Worm (Caenorhabditis elegans) whole organism, L4 larva: Measurements from ENCODE around the gene srx-85.

Experiments
- lin-13 ChIP-seq: fragments of 150-350 bp; optimal IDR thresholded peaks from 2 replicates; lab custom pipeline; 2014; ENCODE audit warnings: missing biosample characterization, missing genetic modification reagents, missing genetic modification characterization
- pqm-1 ChIP-seq: sonication (generic microtip); optimal IDR thresholded peaks from 2 replicates; lab custom pipeline; 2017; ENCODE audit warnings: missing biosample characterization, missing genetic modification characterization

ce11 chrV:11574563-11574962 is 22.1 kb downstream of the srx-85 start:
- no peak for TF ChIP-seq lin-13 (GFP tag; lab: Kevin White, UChicago)
- no peak for TF ChIP-seq pqm-1 (tag; lab: Kevin White, UChicago)
